Fruit fly (Drosophila melanogaster) Kc167 (cell line): ENCODE measurements around the gene CG12520.

Source experiments
- Myc ChIP-seq: fragments of >200 bp; optimal IDR thresholded peaks from 2 replicates; lab custom pipeline; 2017; ENCODE audit warnings: missing external identifiers
- Sin3A ChIP-seq: fragments of >200 bp; optimal IDR thresholded peaks from 2 replicates; lab custom pipeline; 2018; ENCODE audit warnings: missing external identifiers
- h ChIP-seq: fragments of >200 bp; optimal IDR thresholded peaks from 3 replicates; lab custom pipeline; 2018; ENCODE audit warnings: missing external identifiers
- insv ChIP-seq: fragments of >200 bp; optimal IDR thresholded peaks from 3 replicates; lab custom pipeline; 2018; ENCODE audit warnings: missing external identifiers
- psq ChIP-seq: fragments of >200 bp; optimal IDR thresholded peaks from 2 replicates; lab custom pipeline; 2017; ENCODE audit warnings: missing external identifiers
- ttk ChIP-seq: sonication (Bioruptor generic); optimal IDR thresholded peaks from 2 replicates; lab custom pipeline; 2017; ENCODE audit warnings: missing external identifiers

Gene CG12520

DNA sequence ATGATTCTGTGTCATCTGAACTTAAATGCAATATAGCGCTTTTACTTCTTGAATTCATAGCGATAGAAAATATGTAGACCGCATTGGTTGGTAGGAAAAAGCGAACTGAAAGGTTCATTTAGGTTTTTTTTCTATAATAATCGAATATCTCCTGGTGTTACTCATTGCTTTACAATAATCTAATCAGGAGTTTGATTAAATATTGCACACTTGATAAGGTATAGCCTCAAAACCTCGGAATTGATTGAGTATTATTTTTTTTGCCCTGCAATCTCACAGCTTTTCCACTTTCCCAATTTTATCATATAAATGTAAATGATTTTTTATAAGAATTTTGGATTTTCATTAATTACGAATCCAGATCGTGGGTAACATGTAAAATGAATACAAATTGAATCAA, 39.7 kb downstream of the CG12520 start, which contains the start of gene CG10943:
CG10943 (minus strand) TSS at position 101 of the 400 bp plus-strand sequence.
- TF ChIP-seq ttk (lab: Kevin White, UChicago): no peak
- no peak for TF ChIP-seq Sin3A (lab: Kevin White, UChicago)
- TF ChIP-seq insv (lab: Kevin White, UChicago): no peak
- TF ChIP-seq psq: no peak
- TF ChIP-seq h (lab: Kevin White, UChicago): no peak
- no peak for TF ChIP-seq Myc (lab: Kevin White, UChicago)

DNA sequence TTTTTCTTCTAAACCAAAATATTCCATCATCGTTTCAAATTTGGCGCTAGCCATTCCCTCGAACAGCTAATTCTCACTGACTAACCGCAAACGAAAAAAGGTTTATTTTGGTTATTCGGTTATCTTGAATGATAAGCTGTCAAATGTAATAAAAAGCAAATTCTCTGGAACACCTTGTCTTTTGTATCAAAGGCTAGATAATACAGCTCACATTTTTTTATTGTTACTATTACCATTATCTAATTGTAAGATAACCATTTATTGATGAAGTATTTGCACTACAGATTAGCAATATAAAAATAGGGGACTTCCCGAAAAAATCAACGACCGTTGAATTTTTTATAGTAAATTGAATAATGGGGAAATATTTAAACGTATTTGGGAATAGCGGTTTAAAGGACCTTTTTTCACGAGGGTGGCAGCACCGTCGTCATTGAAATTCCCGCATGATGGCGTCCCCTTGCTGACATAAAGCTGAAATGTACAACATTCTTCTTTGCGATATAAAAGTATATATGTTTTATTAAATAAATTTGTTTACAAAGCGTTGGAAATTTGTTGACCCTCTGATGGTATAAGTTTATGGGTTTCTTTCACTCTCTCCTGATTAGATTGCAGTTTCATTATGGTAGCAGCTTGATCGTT, 41.2 kb downstream of the CG12520 start, which contains the start of gene CG32107:
CG32107 (minus strand) TSS at position 51 of the 645 bp plus-strand sequence.
- TF ChIP-seq Myc (lab: Kevin White, UChicago): no peak
- no peak for TF ChIP-seq Sin3A (lab: Kevin White, UChicago)
- no peak for TF ChIP-seq psq
- TF ChIP-seq insv (lab: Kevin White, UChicago): no peak
- TF ChIP-seq ttk (lab: Kevin White, UChicago): no peak
- no peak for TF ChIP-seq h (lab: Kevin White, UChicago)

- no peak for TF ChIP-seq Myc (lab: Kevin White, UChicago)
Observed at dm6 chr3L:12857553-12858122, 44.9 kb downstream of the CG12520 start.

- no peak for TF ChIP-seq Sin3A (lab: Kevin White, UChicago)
Observed at dm6 chr3L:12853423-12853822, 49.1 kb downstream of the CG12520 start, which contains the start of gene Ent3. Gene Ent3 (plus strand): TSS chr3L:12853646.
